Worm (Caenorhabditis elegans): ENCODE data around the gene T26C11.9.
A peak's percentile ranks its signal among the peaks of the same experiment; 100 is the strongest.

The T26C11.9 gene

DNA sequence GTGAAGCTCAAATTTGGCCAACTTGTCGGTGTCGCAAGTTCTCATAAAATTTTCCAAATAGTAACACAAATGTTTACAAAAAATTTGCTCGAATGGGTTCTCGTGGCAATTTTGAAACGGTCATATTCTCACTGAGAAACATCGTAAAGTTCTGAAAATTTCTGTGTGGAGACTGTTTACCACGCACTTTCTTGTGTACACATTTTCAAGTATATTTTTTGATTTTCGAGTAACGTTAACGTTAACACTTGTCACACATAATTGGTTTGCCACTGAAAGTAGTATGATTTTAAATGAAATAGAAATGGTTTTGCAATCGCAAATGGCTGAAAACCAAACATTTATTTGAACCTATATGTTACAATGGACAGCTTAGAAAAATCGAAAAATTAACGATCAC is 37.2 kb upstream of the T26C11.9 start:
- TF ChIP-seq mdl-1 (tag; optimal IDR thresholded peaks at IDR 0.05) (no peak), nhr-19 (GFP tag; conservative IDR thresholded peaks at IDR 0.05) (no peak), pqm-1 (tag; optimal IDR thresholded peaks at IDR 0.05) (no peak), pax-3 (tag; optimal IDR thresholded peaks at IDR 0.05) (no peak), alr-1 (tag; optimal IDR thresholded peaks at IDR 0.05; ENCODE audit: borderline replicate concordance) (no peak), ama-1 (optimal IDR thresholded peaks at IDR 0.05) (no peak), nhr-12 (tag; optimal IDR thresholded peaks at IDR 0.05) (no peak), nhr-84 (tag; optimal IDR thresholded peaks at IDR 0.05) (no peak), nhr-85 (tag) (no peak), unc-62 (GFP tag; optimal IDR thresholded peaks at IDR 0.05) (no peak), jun-1 (tag; optimal IDR thresholded peaks at IDR 0.05) (no peak), sptf-1 (tag; optimal IDR thresholded peaks at IDR 0.05) (no peak)

DNA sequence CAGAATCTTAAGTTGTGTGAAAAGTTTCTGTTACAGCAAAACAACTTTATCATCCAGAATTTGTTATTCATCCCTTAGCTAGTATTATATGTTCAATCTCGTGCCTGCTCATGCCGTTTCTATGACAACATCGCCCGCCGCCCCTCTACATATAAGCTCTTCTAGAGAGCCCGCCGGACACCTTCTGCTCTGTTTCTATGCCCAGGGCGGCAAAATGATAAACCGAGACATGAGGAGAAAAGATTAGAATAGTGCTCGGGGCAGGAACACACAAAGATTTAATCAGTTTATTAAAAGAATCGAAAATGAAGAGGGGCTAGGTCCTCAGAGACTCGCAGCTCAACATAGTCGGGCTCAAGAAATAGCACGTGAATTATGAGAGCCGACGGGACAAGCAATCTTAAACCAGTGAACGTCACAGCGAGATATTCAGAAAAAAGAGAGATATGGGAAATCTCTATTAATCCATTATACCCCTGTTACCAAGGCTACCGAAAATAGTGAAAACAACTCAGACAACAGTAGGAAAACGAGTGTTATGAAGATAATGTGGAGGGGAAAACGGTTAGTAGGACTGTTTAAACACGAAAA is 34.9 kb upstream of the T26C11.9 start:
- TF ChIP-seq dpl-1 (GFP tag; optimal IDR thresholded peaks at IDR 0.05), result no peak
- peak; percentile 11 for TF ChIP-seq ztf-4 (tag; optimal IDR thresholded peaks at IDR 0.05)
- TF ChIP-seq ces-1 (GFP tag; optimal IDR thresholded peaks at IDR 0.05), result no peak
- no peak for TF ChIP-seq ets-5 (GFP tag; IDR thresholded peaks at IDR 0.05)
- TF ChIP-seq elt-3 (tag; optimal IDR thresholded peaks at IDR 0.05), result no peak
- TF ChIP-seq lin-14 (GFP tag; optimal IDR thresholded peaks at IDR 0.05), result no peak
- no peak for TF ChIP-seq nhr-237 (tag; optimal IDR thresholded peaks at IDR 0.05)
- no peak for TF ChIP-seq ceh-90 (tag; optimal IDR thresholded peaks at IDR 0.05)
- peak in 1 of 2 experiments; percentile 48 for TF ChIP-seq ztf-11 (tag; optimal IDR thresholded peaks at IDR 0.05)
- TF ChIP-seq tbx-2 (tag; optimal IDR thresholded peaks at IDR 0.05), result peak; percentile 58
- peak; percentile 71 for TF ChIP-seq nhr-19 (GFP tag; conservative IDR thresholded peaks at IDR 0.05)
- TF ChIP-seq alr-1 (tag; optimal IDR thresholded peaks at IDR 0.05; ENCODE audit: borderline replicate concordance), result no peak
- TF ChIP-seq nhr-28 (tag; optimal IDR thresholded peaks at IDR 0.05), result no peak
- peak; percentile 51 for TF ChIP-seq nhr-90 (tag; optimal IDR thresholded peaks at IDR 0.05; ENCODE audit: poor library complexity)
- peak; percentile 80 for TF ChIP-seq jun-1 (tag; optimal IDR thresholded peaks at IDR 0.05)
- TF ChIP-seq swsn-7 (tag; optimal IDR thresholded peaks at IDR 0.05), result peak; percentile 68
- peak; percentile 7 to 50 (median 40) for TF ChIP-seq ceh-82 (tag; optimal IDR thresholded peaks at IDR 0.05)
- no peak for TF ChIP-seq C34B4.2 (tag; optimal IDR thresholded peaks at IDR 0.05)
- peak in 1 of 2 experiments; percentile 37 for TF ChIP-seq lin-35 (GFP tag; optimal IDR thresholded peaks at IDR 0.05)
- TF ChIP-seq F16B12.6 (tag; optimal IDR thresholded peaks at IDR 0.05), result no peak
- no peak for TF ChIP-seq aha-1 (tag; optimal IDR thresholded peaks at IDR 0.05)
- no peak for TF ChIP-seq grh-1 (GFP tag; IDR thresholded peaks at IDR 0.05)
- TF ChIP-seq hlh-4 (tag; optimal IDR thresholded peaks at IDR 0.05), result no peak
- TF ChIP-seq nhr-76 (tag; optimal IDR thresholded peaks at IDR 0.05), result no peak
- no peak for TF ChIP-seq aly-2 (tag; optimal IDR thresholded peaks at IDR 0.05)
- TF ChIP-seq mep-1 (tag; optimal IDR thresholded peaks at IDR 0.05), result peak; percentile 45
- no peak for TF ChIP-seq Y116A8C.19 (tag; optimal IDR thresholded peaks at IDR 0.05; ENCODE audit: borderline replicate concordance)
- peak; percentile 49 for TF ChIP-seq nhr-20 (tag; optimal IDR thresholded peaks at IDR 0.05)
- TF ChIP-seq unc-62 (GFP tag; optimal IDR thresholded peaks at IDR 0.05), result no peak
- TF ChIP-seq zag-1 (tag; optimal IDR thresholded peaks at IDR 0.05), result no peak
- TF ChIP-seq unc-98 (GFP tag; IDR thresholded peaks at IDR 0.05), result no peak
- TF ChIP-seq skn-1 (tag; optimal IDR thresholded peaks at IDR 0.05), result peak; percentile 81
- TF ChIP-seq unc-86 (tag; optimal IDR thresholded peaks at IDR 0.05), result peak; percentile 29
- TF ChIP-seq dsc-1 (tag; optimal IDR thresholded peaks at IDR 0.05), result peak; percentile 93
- TF ChIP-seq fkh-10 (GFP tag; optimal IDR thresholded peaks at IDR 0.05), result peak; percentile 83
- TF ChIP-seq ceh-8 (GFP tag; optimal IDR thresholded peaks at IDR 0.05), result peak; percentile 50
- TF ChIP-seq ceh-88 (GFP tag; IDR thresholded peaks at IDR 0.05), result no peak
- no peak for TF ChIP-seq efl-3 (GFP tag; optimal IDR thresholded peaks at IDR 0.05)
- TF ChIP-seq hpl-2 (GFP tag; optimal IDR thresholded peaks at IDR 0.05), result no peak
- peak; percentile 22 for TF ChIP-seq nhr-77 (tag; optimal IDR thresholded peaks at IDR 0.05)
- peak; percentile 44 for TF ChIP-seq C16A3.4 (tag; optimal IDR thresholded peaks at IDR 0.05)
- peak; percentile 55 for TF ChIP-seq elt-2 (tag; optimal IDR thresholded peaks at IDR 0.05)
- TF ChIP-seq pag-3 (tag; optimal IDR thresholded peaks at IDR 0.05; ENCODE audit: borderline replicate concordance, insufficient read depth), result no peak
